Fruit fly (Drosophila melanogaster) whole organism, wandering third instar larva: ENCODE data around the gene omd.

Source experiments
- Abd-B ChIP-seq: fragments of >200 bp; optimal IDR thresholded peaks from 2 replicates; lab custom pipeline; 2017; ENCODE audit warnings: missing biosample characterization, missing genetic modification characterization
- Dfd ChIP-seq: fragments of >200 bp; optimal IDR thresholded peaks from 2 replicates; lab custom pipeline; 2017; ENCODE audit warnings: missing biosample characterization, missing genetic modification characterization
- Mio ChIP-seq: sonication (Bioruptor generic); optimal IDR thresholded peaks from 2 replicates; lab custom pipeline; 2016; ENCODE audit warnings: missing biosample characterization, missing genetic modification characterization
- br ChIP-seq: fragments of 200-800 bp; sonication (Bioruptor generic); optimal IDR thresholded peaks from 2 replicates; lab custom pipeline; 2016; ENCODE audit warnings: missing biosample characterization, missing genetic modification characterization
- pan ChIP-seq: fragments of >200 bp; optimal IDR thresholded peaks from 2 replicates; lab custom pipeline; 2017
- tai ChIP-seq: sonication (Bioruptor generic); optimal IDR thresholded peaks from 2 replicates; lab custom pipeline; 2016; ENCODE audit warnings: missing biosample characterization, missing genetic modification characterization

DNA sequence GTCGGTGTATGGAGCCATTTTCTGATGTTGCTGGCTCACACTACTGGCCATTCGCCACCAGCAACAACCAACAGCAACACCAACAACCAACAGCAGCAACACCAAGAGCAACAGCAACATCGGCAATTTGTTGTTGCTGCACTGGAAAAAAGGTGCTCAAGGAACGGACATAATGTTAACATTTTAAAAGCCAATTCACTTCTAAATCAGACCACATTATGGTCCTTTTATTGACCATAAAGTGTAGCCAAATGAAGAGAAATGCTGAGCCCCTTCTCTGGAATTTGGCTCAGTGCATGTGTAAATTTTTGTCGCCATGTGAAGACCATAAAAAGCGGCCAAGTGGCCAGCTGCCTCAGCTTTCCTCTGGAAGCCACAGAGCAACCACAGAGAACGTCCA is 29.8 kb upstream of the omd start:
- TF ChIP-seq tai (GFP tag; lab: Kevin White, UChicago) (no peak), Dfd (no peak), br (peak; percentile 51), pan (lab: Kevin White, UChicago) (no peak), Abd-B (GFP tag; lab: Kevin White, UChicago) (no peak), Mio (GFP tag; lab: Kevin White, UChicago) (no peak)
